Fruit fly (Drosophila melanogaster) whole organism, embryonic: ENCODE results near the gene CG13096.

Experiments
- Atf-2 ChIP-seq: fragments of 200-800 bp; sonication (Bioruptor generic); optimal IDR thresholded peaks from 2 replicates; lab custom pipeline; 2016; ENCODE audit warnings: missing biosample characterization, missing genetic modification characterization
- Bteb2 ChIP-seq: fragments of 200-800 bp; sonication (Bioruptor generic); optimal IDR thresholded peaks from 2 replicates; lab custom pipeline; 2016; ENCODE audit warnings: missing biosample characterization, missing genetic modification characterization
- CG10431 ChIP-seq: fragments of 200-800 bp; sonication (Bioruptor generic); optimal IDR thresholded peaks from 3 replicates; lab custom pipeline; 2018; ENCODE audit warnings: missing biosample characterization, mild to moderate bottlenecking, missing genetic modification characterization
- CG10959 ChIP-seq: fragments of 200-800 bp; sonication (Bioruptor generic); IDR thresholded peaks from 2 replicates; pipeline ENCODE4 v1.3.6; 2022; ENCODE audit warnings: missing biosample characterization, missing genetic modification characterization
- CG12219 ChIP-seq: fragments of 200-800 bp; sonication (Bioruptor generic); optimal IDR thresholded peaks from 3 replicates; lab custom pipeline; 2018; ENCODE audit warnings: missing biosample characterization, mild to moderate bottlenecking, missing genetic modification characterization
- CG13123 ChIP-seq: fragments of 200-800 bp; sonication (Bioruptor generic); optimal IDR thresholded peaks from 2 replicates; lab custom pipeline; 2016; ENCODE audit warnings: missing biosample characterization, missing genetic modification characterization
- CG16815 ChIP-seq: fragments of 200-800 bp; sonication (Bioruptor generic); optimal IDR thresholded peaks from 3 replicates; lab custom pipeline; 2017; ENCODE audit warnings: missing biosample characterization, mild to moderate bottlenecking, missing genetic modification characterization
- CG17361 ChIP-seq: fragments of 200-800 bp; sonication (Bioruptor generic); IDR thresholded peaks from 3 replicates; pipeline ENCODE4 v1.3.6; 2022; ENCODE audit warnings: missing biosample characterization, missing genetic modification characterization
- CG17912 ChIP-seq: fragments of 200-800 bp; sonication (Bioruptor generic); optimal IDR thresholded peaks from 2 replicates; lab custom pipeline; 2018; ENCODE audit warnings: missing biosample characterization, mild to moderate bottlenecking, missing genetic modification characterization
- CG1792 ChIP-seq: fragments of 200-800 bp; sonication (Bioruptor generic); optimal IDR thresholded peaks from 2 replicates; lab custom pipeline; 2016; ENCODE audit warnings: missing biosample characterization, missing genetic modification characterization
- CG2875 ChIP-seq: fragments of 200-800 bp; sonication (Bioruptor generic); optimal IDR thresholded peaks from 2 replicates; lab custom pipeline; 2017; ENCODE audit warnings: missing biosample characterization, mild to moderate bottlenecking, missing genetic modification characterization, missing genetic modification reagents
- CG30020 ChIP-seq: fragments of 200-800 bp; optimal IDR thresholded peaks from 2 replicates; lab custom pipeline; 2019; ENCODE audit warnings: missing biosample characterization, mild to moderate bottlenecking, missing genetic modification characterization, moderate library complexity
- CG31224 ChIP-seq: fragments of 200-800 bp; sonication (Bioruptor generic); IDR thresholded peaks from 2 replicates; pipeline ENCODE4 v1.3.6; 2022; ENCODE audit warnings: missing biosample characterization, missing genetic modification characterization
- CG32767 ChIP-seq: fragments of 200-800 bp; sonication (Bioruptor generic); IDR thresholded peaks from 2 replicates; pipeline ENCODE4 v1.3.6; 2022; ENCODE audit warnings: missing biosample characterization, missing genetic modification characterization
- CG34224 ChIP-seq: fragments of 200-800 bp; sonication (Bioruptor generic); IDR thresholded peaks from 3 replicates; pipeline ENCODE4 v1.3.6; 2022; ENCODE audit warnings: missing biosample characterization, missing genetic modification characterization; ENCODE audit not compliant: partially characterized antibody
- CG3726 ChIP-seq: fragments of 200-800 bp; sonication (Bioruptor generic); IDR thresholded peaks from 3 replicates; pipeline ENCODE4, ENCODE4 v1.3.6; 2022; ENCODE audit warnings: missing biosample characterization, missing genetic modification characterization
- CG42726 ChIP-seq: fragments of 200-800 bp; sonication (Bioruptor generic); IDR thresholded peaks from 2 replicates; pipeline ENCODE4 v1.3.6; 2022; ENCODE audit warnings: missing biosample characterization, missing genetic modification characterization; ENCODE audit not compliant: partially characterized antibody
- CG4617 ChIP-seq: fragments of 200-800 bp; sonication (Bioruptor generic); optimal IDR thresholded peaks from 3 replicates; lab custom pipeline; 2016; ENCODE audit warnings: missing biosample characterization, missing genetic modification characterization, borderline replicate concordance
- CG5245 ChIP-seq: fragments of 200-800 bp; sonication (Bioruptor generic); optimal IDR thresholded peaks from 3 replicates; lab custom pipeline; 2016; ENCODE audit warnings: missing biosample characterization, missing genetic modification characterization
- CG6654 ChIP-seq: fragments of 200-800 bp; sonication (Bioruptor generic); optimal IDR thresholded peaks from 2 replicates; lab custom pipeline; 2017; ENCODE audit warnings: missing biosample characterization, mild to moderate bottlenecking, missing genetic modification characterization
- CG9437 ChIP-seq: fragments of 200-800 bp; sonication (Bioruptor generic); optimal IDR thresholded peaks from 2 replicates; lab custom pipeline; 2018; ENCODE audit warnings: missing biosample characterization, mild to moderate bottlenecking, missing genetic modification characterization
- CG9876 ChIP-seq: fragments of 200-800 bp; sonication (Bioruptor generic); optimal IDR thresholded peaks from 2 replicates; lab custom pipeline; 2016; ENCODE audit warnings: missing biosample characterization, missing genetic modification characterization
- Drgx ChIP-seq: fragments of 200-800 bp; sonication (Bioruptor generic); IDR thresholded peaks from 2 replicates; pipeline ENCODE4 v1.3.6; 2022; ENCODE audit warnings: missing biosample characterization, missing genetic modification characterization
- Gug ChIP-seq: fragments of 200-800 bp; sonication (Bioruptor generic); IDR thresholded peaks from 4 replicates; pipeline ENCODE4 v1.3.6; 2022; ENCODE audit warnings: missing biosample characterization, missing genetic modification characterization
- HLHmδ ChIP-seq: fragments of 200-800 bp; sonication (Bioruptor generic); optimal IDR thresholded peaks from 2 replicates; lab custom pipeline; 2018; ENCODE audit warnings: missing biosample characterization, mild to moderate bottlenecking, missing genetic modification characterization, moderate library complexity
- Kr ChIP-seq: fragments of 200-800 bp; sonication (Bioruptor generic); optimal IDR thresholded peaks from 2 replicates; lab custom pipeline; 2017; ENCODE audit warnings: missing biosample characterization, mild to moderate bottlenecking, missing genetic modification characterization
- Lhr ChIP-seq: fragments of 200-800 bp; sonication (Bioruptor generic); optimal IDR thresholded peaks from 3 replicates; lab custom pipeline; 2017; ENCODE audit warnings: mild to moderate bottlenecking, missing biosample characterization, missing genetic modification reagents, missing genetic modification characterization
- NC2β ChIP-seq: fragments of 200-800 bp; sonication (Bioruptor generic); optimal IDR thresholded peaks from 2 replicates; lab custom pipeline; 2016; ENCODE audit warnings: missing biosample characterization, missing genetic modification characterization
- NfI ChIP-seq: fragments of 200-800 bp; sonication (Bioruptor generic); optimal IDR thresholded peaks from 3 replicates; lab custom pipeline; 2018; ENCODE audit warnings: missing biosample characterization, mild to moderate bottlenecking, missing genetic modification characterization, moderate library complexity
- Poxn ChIP-seq: fragments of 200-800 bp; sonication (Bioruptor generic); IDR thresholded peaks from 2 replicates; pipeline ENCODE4 v1.3.6; 2022; ENCODE audit warnings: missing biosample characterization, missing genetic modification characterization
- Sry-δ ChIP-seq: fragments of 200-800 bp; sonication (Bioruptor generic); optimal IDR thresholded peaks from 2 replicates; lab custom pipeline; 2016; ENCODE audit warnings: missing biosample characterization, missing genetic modification characterization
- caup ChIP-seq: fragments of 200-800 bp; sonication (Bioruptor generic); optimal IDR thresholded peaks from 3 replicates; lab custom pipeline; 2017; ENCODE audit warnings: missing biosample characterization, mild to moderate bottlenecking, missing genetic modification characterization, moderate library complexity; ENCODE audit not compliant: severe bottlenecking
- dimm ChIP-seq: fragments of 200-800 bp; sonication (Bioruptor generic); IDR thresholded peaks from 2 replicates; pipeline ENCODE4 v1.3.6; 2022; ENCODE audit warnings: missing biosample characterization, missing genetic modification characterization
- emc ChIP-seq: fragments of 200-800 bp; sonication (Bioruptor generic); optimal IDR thresholded peaks from 2 replicates; lab custom pipeline; 2016; ENCODE audit warnings: missing biosample characterization, missing genetic modification characterization
- eve ChIP-seq, 2 experiments: fragments of >200 bp; optimal IDR thresholded peaks; 2 replicates each; lab custom pipeline; 2017; ENCODE audit warnings: missing biosample characterization in 2 of 2, missing genetic modification characterization in 2 of 2
- ham ChIP-seq: fragments of 200-800 bp; sonication (Bioruptor generic); IDR thresholded peaks from 2 replicates; pipeline ENCODE4 v1.3.6; 2022; ENCODE audit warnings: missing biosample characterization, missing genetic modification characterization
- jumu ChIP-seq: fragments of 200-800 bp; sonication (Bioruptor generic); optimal IDR thresholded peaks from 3 replicates; lab custom pipeline; 2016; ENCODE audit warnings: missing biosample characterization, missing genetic modification characterization
- luna ChIP-seq: fragments of 200-800 bp; sonication (Bioruptor generic); optimal IDR thresholded peaks from 2 replicates; lab custom pipeline; 2016; ENCODE audit warnings: missing biosample characterization, missing genetic modification characterization
- nau ChIP-seq: fragments of 200-800 bp; sonication (Bioruptor generic); optimal IDR thresholded peaks from 3 replicates; lab custom pipeline; 2017; ENCODE audit warnings: missing biosample characterization, mild to moderate bottlenecking, missing genetic modification characterization, missing genetic modification reagents
- pfk ChIP-seq: fragments of 200-800 bp; sonication (Bioruptor generic); optimal IDR thresholded peaks from 2 replicates; lab custom pipeline; 2018; ENCODE audit warnings: missing biosample characterization, mild to moderate bottlenecking, missing genetic modification characterization, moderate library complexity
- pita ChIP-seq: fragments of 200-800 bp; sonication (Bioruptor generic); optimal IDR thresholded peaks from 2 replicates; lab custom pipeline; 2017; ENCODE audit warnings: missing biosample characterization, mild to moderate bottlenecking, missing genetic modification characterization
- pzg ChIP-seq: fragments of 200-800 bp; sonication (Bioruptor generic); optimal IDR thresholded peaks from 3 replicates; lab custom pipeline; 2018; ENCODE audit warnings: missing biosample characterization, mild to moderate bottlenecking, missing genetic modification characterization, moderate library complexity
- repo ChIP-seq: fragments of 200-800 bp; sonication (Bioruptor generic); optimal IDR thresholded peaks from 2 replicates; lab custom pipeline; 2016; ENCODE audit warnings: missing biosample characterization, missing genetic modification characterization
- sc ChIP-seq, 3 experiments: fragments of >200 bp in 2 of 3; fragments of 200-800 bp in 1 of 3; sonication (Bioruptor generic) in 1 of 3; optimal IDR thresholded peaks; 2 replicates in 2 of 3; 3 replicates in 1 of 3; lab custom pipeline; 2017; ENCODE audit warnings: mild to moderate bottlenecking in 1 of 3, missing biosample characterization in 1 of 3, missing genetic modification characterization in 1 of 3, missing genetic modification reagents in 1 of 3
- sens ChIP-seq: fragments of 200-800 bp; sonication (Bioruptor generic); peaks from one replicate; lab custom pipeline; 2016; ENCODE audit warnings: missing biosample characterization, missing genetic modification characterization
- sim ChIP-seq: fragments of 200-800 bp; sonication (Bioruptor generic); IDR thresholded peaks from 2 replicates; pipeline ENCODE4 v1.3.6; 2022; ENCODE audit warnings: missing biosample characterization, missing genetic modification characterization
- so ChIP-seq: fragments of 200-800 bp; sonication (Bioruptor generic); IDR thresholded peaks from 3 replicates; pipeline ENCODE4 v1.3.6; 2022; ENCODE audit warnings: missing biosample characterization, missing genetic modification characterization
- unc-4 ChIP-seq: fragments of 200-800 bp; sonication (Bioruptor generic); IDR thresholded peaks from 2 replicates; pipeline ENCODE4 v1.3.6; 2022; ENCODE audit warnings: missing biosample characterization, missing genetic modification characterization; ENCODE audit not compliant: partially characterized antibody
- yki ChIP-seq: fragments of >200 bp; optimal IDR thresholded peaks from 3 replicates; lab custom pipeline; 2018

The CG13096 gene

dm6 chr2L:8535394-8536176, 23.9 kb upstream of the CG13096 start (continued):
- TF ChIP-seq CG32767 (GFP tag; lab: Robert Waterston, UW) (peak; percentile 73), caup (GFP tag; lab: Kevin White, UChicago) (peak; percentile 93), Sry-δ (no peak), CG17912 (GFP tag; lab: Kevin White, UChicago) (peak; percentile 72), CG10431 (GFP tag; lab: Kevin White, UChicago) (peak; percentile 79), sens (GFP tag; lab: Kevin White, UChicago) (peak; percentile 92), ham (GFP tag; lab: Robert Waterston, UW) (no peak), CG6654 (GFP tag; lab: Kevin White, UChicago) (peak; percentile 83), Bteb2 (peak; percentile 63), luna (GFP tag; lab: Kevin White, UChicago) (no peak), CG9876 (no peak), jumu (peak; percentile 19), Gug (peak; percentile 50; the same call in 1 of the 4 replicates), Kr (no peak), CG17361 (peak; percentile 95), CG9437 (GFP tag; lab: Kevin White, UChicago) (peak; percentile 95), CG4617 (GFP tag; lab: Kevin White, UChicago) (peak; percentile 19), sim (GFP tag; lab: Robert Waterston, UW) (peak; percentile 61; the same call in 1 of the 2 replicates), eve (GFP tag; optimal IDR thresholded peaks at IDR 0.05; lab: Kevin White, UChicago) (peak in 1 of 2 experiments; percentile 96), pzg (GFP tag; lab: Kevin White, UChicago) (no peak), yki (lab: Kevin White, UChicago) (peak; percentile 13), repo (GFP tag; lab: Kevin White, UChicago) (no peak), CG12219 (GFP tag; lab: Kevin White, UChicago) (peak; percentile 41), CG1792 (GFP tag; lab: Kevin White, UChicago) (no peak), so (peak; percentile 76; the same call in 1 of the 3 replicates), CG34224 (0 out of 3 replicates have a peak, but pooled peaks have one; percentile 11), CG10959 (GFP tag; lab: Robert Waterston, UW) (peak; percentile 47; the same call in 1 of the 2 replicates), Drgx (GFP tag; lab: Robert Waterston, UW) (peak; percentile 56), CG16815 (GFP tag; lab: Kevin White, UChicago) (peak; percentile 86), NC2β (GFP tag; lab: Kevin White, UChicago) (no peak), sc (optimal IDR thresholded peaks at IDR 0.05; lab: Kevin White, UChicago) (no peak), sc (GFP tag; optimal IDR thresholded peaks at IDR 0.05; lab: Kevin White, UChicago) (peak; percentile 93), emc (GFP tag; lab: Kevin White, UChicago) (no peak), Lhr (GFP tag; lab: Kevin White, UChicago) (peak; percentile 59), CG3726 (GFP tag; lab: Robert Waterston, UW) (peak; percentile 13; the same call in 2 of the 3 replicates), Atf-2 (no peak), dimm (no peak), CG13123 (peak; percentile 72), CG2875 (GFP tag; lab: Kevin White, UChicago) (peak; percentile 81), pfk (no peak), Poxn (GFP tag; lab: Robert Waterston, UW) (peak; percentile 63), nau (peak; percentile 9), CG30020 (peak; percentile 76), pita (GFP tag; lab: Kevin White, UChicago) (no peak), CG42726 (GFP tag; lab: Robert Waterston, UW) (no peak), unc-4 (GFP tag; lab: Robert Waterston, UW) (no peak), CG31224 (GFP tag; lab: Robert Waterston, UW) (peak; percentile 73), HLHmδ (GFP tag; lab: Kevin White, UChicago) (no peak), CG5245 (GFP tag; lab: Kevin White, UChicago) (peak; percentile 62), NfI (peak; percentile 79)
